Worm (Caenorhabditis elegans) whole organism, L2 larva: Measurements from ENCODE around the gene sipa-1.

Experiments
- C34F6.9 ChIP-seq: fragments of 150-350 bp; optimal IDR thresholded peaks from 2 replicates; lab custom pipeline; 2014; ENCODE audit warnings: missing biosample characterization, missing genetic modification characterization
- F13H6.1 ChIP-seq: sonication (generic microtip); optimal IDR thresholded peaks from 2 replicates; lab custom pipeline; 2016; ENCODE audit warnings: missing genetic modification characterization, missing compliant biosample characterization
- R02D3.7 ChIP-seq: fragments of 150-350 bp; optimal IDR thresholded peaks from 2 replicates; lab custom pipeline; 2014; ENCODE audit warnings: missing biosample characterization, missing genetic modification characterization
- Y55F3AM.14 ChIP-seq: fragments of 200-800 bp; sonication (Bioruptor generic); optimal IDR thresholded peaks from 2 replicates; lab custom pipeline; 2018; ENCODE audit warnings: mild to moderate bottlenecking, missing genetic modification characterization, missing compliant biosample characterization
- ZK546.5 ChIP-seq: sonication (generic microtip); optimal IDR thresholded peaks from 2 replicates; lab custom pipeline; 2017; ENCODE audit warnings: missing biosample characterization, missing genetic modification characterization
- alr-1 ChIP-seq: fragments of 150-350 bp; optimal IDR thresholded peaks from 2 replicates; lab custom pipeline; 2014; ENCODE audit warnings: missing biosample characterization, missing genetic modification characterization
- ama-1 ChIP-seq: fragments of 150-350 bp; optimal IDR thresholded peaks from 2 replicates; lab custom pipeline; 2018; ENCODE audit warnings: inconsistent platforms
- blmp-1 ChIP-seq: sonication (generic microtip); optimal IDR thresholded peaks from 2 replicates; lab custom pipeline; 2017; ENCODE audit warnings: missing genetic modification characterization, mild to moderate bottlenecking, missing compliant biosample characterization, antibody characterized with exemption, moderate library complexity; ENCODE audit not compliant: insufficient read depth
- ceh-16 ChIP-seq: fragments of 150-350 bp; optimal IDR thresholded peaks from 2 replicates; lab custom pipeline; 2014; ENCODE audit warnings: missing biosample characterization, missing genetic modification characterization
- ceh-82 ChIP-seq: fragments of 150-350 bp; optimal IDR thresholded peaks from 2 replicates; lab custom pipeline; 2014; ENCODE audit warnings: missing biosample characterization, missing genetic modification characterization
- crh-2 ChIP-seq: sonication (generic microtip); optimal IDR thresholded peaks from 2 replicates; lab custom pipeline; 2017; ENCODE audit warnings: missing biosample characterization, missing genetic modification characterization
- dmd-4 ChIP-seq: sonication (generic microtip); optimal IDR thresholded peaks from 2 replicates; lab custom pipeline; 2017; ENCODE audit warnings: missing biosample characterization, missing genetic modification characterization
- egl-27 ChIP-seq: sonication (generic microtip); optimal IDR thresholded peaks from 3 replicates; lab custom pipeline; 2017; ENCODE audit warnings: missing biosample characterization, missing genetic modification reagents, missing genetic modification characterization
- elt-1 ChIP-seq: fragments of 150-350 bp; optimal IDR thresholded peaks from 2 replicates; lab custom pipeline; 2014; ENCODE audit warnings: missing biosample characterization, missing genetic modification characterization
- elt-3 ChIP-seq: sonication (generic microtip); optimal IDR thresholded peaks from 2 replicates; lab custom pipeline; 2017; ENCODE audit warnings: missing biosample characterization, missing genetic modification characterization
- fos-1 ChIP-seq: fragments of 150-350 bp; optimal IDR thresholded peaks from 2 replicates; lab custom pipeline; 2014; ENCODE audit warnings: missing biosample characterization, missing genetic modification characterization
- gmeb-1 ChIP-seq: fragments of 150-350 bp; optimal IDR thresholded peaks from 2 replicates; lab custom pipeline; 2014; ENCODE audit warnings: missing biosample characterization, missing genetic modification characterization
- lin-11 ChIP-seq: fragments of 150-350 bp; sonication (generic microtip); optimal IDR thresholded peaks from 2 replicates; lab custom pipeline; 2014; ENCODE audit warnings: missing biosample characterization, missing genetic modification characterization, inconsistent platforms, mixed read lengths
- lin-13 ChIP-seq: fragments of 150-350 bp; optimal IDR thresholded peaks from 2 replicates; lab custom pipeline; 2014; ENCODE audit warnings: missing biosample characterization, missing genetic modification reagents, missing genetic modification characterization
- lin-39 ChIP-seq: fragments of 150-350 bp; optimal IDR thresholded peaks from 2 replicates; lab custom pipeline; 2014; ENCODE audit warnings: missing biosample characterization, missing genetic modification reagents, missing genetic modification characterization
- mbf-1 ChIP-seq: sonication (generic microtip); optimal IDR thresholded peaks from 2 replicates; lab custom pipeline; 2017; ENCODE audit warnings: missing biosample characterization, missing genetic modification characterization
- mdl-1 ChIP-seq, 2 experiments: fragments of 150-350 bp in 1 of 2; sonication (generic microtip) in 1 of 2; optimal IDR thresholded peaks; 2 replicates each; lab custom pipeline; 2017; ENCODE audit warnings: missing biosample characterization in 2 of 2, missing genetic modification characterization in 2 of 2
- nhr-10 ChIP-seq: sonication (generic microtip); optimal IDR thresholded peaks from 2 replicates; lab custom pipeline; 2017; ENCODE audit warnings: missing biosample characterization, missing genetic modification characterization
- nhr-12 ChIP-seq: fragments of 150-350 bp; optimal IDR thresholded peaks from 2 replicates; lab custom pipeline; 2014; ENCODE audit warnings: missing biosample characterization, missing genetic modification characterization
- nhr-129 ChIP-seq: fragments of 150-350 bp; optimal IDR thresholded peaks from 2 replicates; lab custom pipeline; 2014; ENCODE audit warnings: missing biosample characterization, missing genetic modification characterization
- nhr-21 ChIP-seq: fragments of 150-350 bp; optimal IDR thresholded peaks from 2 replicates; lab custom pipeline; 2014; ENCODE audit warnings: missing biosample characterization, missing genetic modification characterization
- nhr-237 ChIP-seq: fragments of 150-350 bp; optimal IDR thresholded peaks from 2 replicates; lab custom pipeline; 2014; ENCODE audit warnings: missing biosample characterization, missing genetic modification characterization
- nhr-25 ChIP-seq: fragments of 150-350 bp; sonication (generic microtip); optimal IDR thresholded peaks from 3 replicates; lab custom pipeline; 2014; ENCODE audit warnings: missing biosample characterization, missing genetic modification characterization
- nhr-6 ChIP-seq: fragments of 150-350 bp; optimal IDR thresholded peaks from 2 replicates; lab custom pipeline; 2014; ENCODE audit warnings: missing biosample characterization, missing genetic modification characterization
- nhr-77 ChIP-seq: fragments of 150-350 bp; optimal IDR thresholded peaks from 2 replicates; lab custom pipeline; 2014; ENCODE audit warnings: missing biosample characterization, missing genetic modification characterization
- sem-4 ChIP-seq: fragments of 150-350 bp; optimal IDR thresholded peaks from 2 replicates; lab custom pipeline; 2014; ENCODE audit warnings: missing biosample characterization, missing genetic modification reagents, missing genetic modification characterization
- skn-1 ChIP-seq: sonication (generic microtip); optimal IDR thresholded peaks from 2 replicates; lab custom pipeline; 2017; ENCODE audit warnings: missing biosample characterization, missing genetic modification characterization
- sma-3 ChIP-seq: sonication (generic microtip); optimal IDR thresholded peaks from 2 replicates; lab custom pipeline; 2016; ENCODE audit warnings: missing genetic modification reagents, missing genetic modification characterization, missing compliant biosample characterization
- sma-9 ChIP-seq, 2 experiments: fragments of 150-350 bp in 1 of 2; sonication (generic microtip) in 1 of 2; optimal IDR thresholded peaks; 2 replicates each; lab custom pipeline; 2014 to 2016; ENCODE audit warnings: missing genetic modification characterization in 2 of 2, mild to moderate bottlenecking in 1 of 2, missing biosample characterization in 1 of 2, missing compliant biosample characterization in 1 of 2, missing genetic modification reagents in 1 of 2, moderate library complexity in 1 of 2
- snpc-4 ChIP-seq: fragments of 150-350 bp; optimal IDR thresholded peaks from 2 replicates; lab custom pipeline; 2014; ENCODE audit warnings: missing biosample characterization, missing genetic modification characterization
- unc-39 ChIP-seq: fragments of 150-350 bp; optimal IDR thresholded peaks from 2 replicates; lab custom pipeline; 2014; ENCODE audit warnings: missing biosample characterization, missing genetic modification characterization
- unc-55 ChIP-seq: fragments of 150-350 bp; sonication (generic microtip); optimal IDR thresholded peaks from 3 replicates; lab custom pipeline; 2014; ENCODE audit warnings: missing biosample characterization, missing genetic modification reagents, missing genetic modification characterization
- unc-62 ChIP-seq: fragments of 150-350 bp; optimal IDR thresholded peaks from 2 replicates; lab custom pipeline; 2014; ENCODE audit warnings: missing biosample characterization, missing genetic modification reagents, missing genetic modification characterization
- zag-1 ChIP-seq: fragments of 150-350 bp; optimal IDR thresholded peaks from 2 replicates; lab custom pipeline; 2014; ENCODE audit warnings: missing biosample characterization, missing genetic modification characterization
- ztf-1 ChIP-seq: fragments of 200-800 bp; sonication (Bioruptor generic); conservative IDR thresholded peaks from 2 replicates; pipeline ENCODE4 v1.3.6; 2022; ENCODE audit warnings: missing genetic modification characterization, missing compliant biosample characterization
- ztf-11 ChIP-seq: sonication (generic microtip); optimal IDR thresholded peaks from 2 replicates; lab custom pipeline; 2017; ENCODE audit warnings: missing biosample characterization, missing genetic modification characterization
- ztf-4 ChIP-seq: fragments of 150-350 bp; optimal IDR thresholded peaks from 2 replicates; lab custom pipeline; 2014; ENCODE audit warnings: missing biosample characterization, missing genetic modification characterization

sipa-1 gene

DNA sequence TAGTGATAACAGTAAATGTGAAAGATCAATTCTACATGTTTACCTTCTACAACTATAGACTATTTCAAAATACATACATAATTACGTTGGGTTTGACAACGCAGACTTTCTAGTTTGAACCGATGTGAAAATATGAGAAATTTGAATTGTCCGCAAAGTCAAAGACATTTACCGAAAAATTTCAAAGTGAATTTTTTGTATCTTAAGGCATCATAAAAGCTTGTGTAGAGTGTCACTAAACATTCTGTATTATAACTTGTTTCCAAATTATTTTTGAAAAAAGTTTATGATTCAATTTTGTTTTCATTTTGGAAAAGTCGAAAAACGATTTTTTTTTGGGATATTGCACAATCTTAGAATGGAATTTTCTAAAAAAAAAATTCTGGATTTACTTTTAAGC, 1.5 kb downstream of the sipa-1 start:
- no peak for TF ChIP-seq nhr-10
- no peak for TF ChIP-seq elt-3 (tag; lab: Kevin White, UChicago)
- TF ChIP-seq lin-39 (tag; lab: Kevin White, UChicago), result no peak
- TF ChIP-seq mbf-1 (tag; lab: Kevin White, UChicago), result no peak
- no peak for TF ChIP-seq lin-11 (tag; lab: Kevin White, UChicago)
- TF ChIP-seq blmp-1 (tag; lab: Kevin White, UChicago), result no peak
- no peak for TF ChIP-seq unc-62 (GFP tag; lab: Kevin White, UChicago)
- no peak for TF ChIP-seq nhr-25 (tag; lab: Kevin White, UChicago)
- no peak for TF ChIP-seq ztf-11 (tag; lab: Kevin White, UChicago)
- no peak for TF ChIP-seq ama-1 (lab: Kevin White, UChicago)
- no peak for TF ChIP-seq snpc-4 (tag; lab: Kevin White, UChicago)
- TF ChIP-seq ceh-16 (tag; lab: Kevin White, UChicago), result no peak
- TF ChIP-seq nhr-77 (tag; lab: Kevin White, UChicago), result no peak
- no peak for TF ChIP-seq nhr-21 (tag; lab: Kevin White, UChicago)
- no peak for TF ChIP-seq nhr-6 (tag; lab: Kevin White, UChicago)
- no peak for TF ChIP-seq alr-1 (tag; lab: Kevin White, UChicago)
- no peak for TF ChIP-seq skn-1 (tag; lab: Kevin White, UChicago)
- no peak for TF ChIP-seq nhr-129 (tag; lab: Kevin White, UChicago)
- no peak for TF ChIP-seq egl-27 (tag; lab: Kevin White, UChicago)
- TF ChIP-seq R02D3.7 (tag; lab: Kevin White, UChicago), result no peak

DNA sequence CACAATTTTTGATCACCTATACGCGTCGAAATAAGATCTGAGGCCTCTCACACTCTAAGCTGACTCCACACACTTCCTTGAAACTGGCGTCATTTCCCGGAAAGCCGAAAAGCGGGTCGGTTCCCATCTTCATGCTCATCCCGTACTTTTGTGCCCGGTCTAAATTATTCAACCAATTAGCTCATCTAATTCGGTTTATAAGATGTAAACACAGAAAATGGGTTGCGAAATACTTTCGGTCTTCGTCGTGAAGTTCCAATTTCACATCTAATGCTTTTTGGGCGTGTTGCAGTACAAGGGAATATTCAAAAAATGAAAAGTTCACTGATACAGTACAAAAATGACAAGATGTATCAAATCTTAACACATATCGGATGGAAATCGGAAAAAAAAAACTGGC, 6.0 kb downstream of the sipa-1 start:
- no peak for TF ChIP-seq nhr-237 (tag; lab: Kevin White, UChicago)
- TF ChIP-seq sem-4, result no peak
- TF ChIP-seq sma-3 (GFP tag; lab: Kevin White, UChicago), result no peak
- no peak for TF ChIP-seq Y55F3AM.14 (GFP tag; lab: Kevin White, UChicago)
- no peak for TF ChIP-seq nhr-77 (tag; lab: Kevin White, UChicago)
- no peak for TF ChIP-seq R02D3.7 (tag; lab: Kevin White, UChicago)
- TF ChIP-seq blmp-1 (tag; lab: Kevin White, UChicago), result no peak
- no peak for TF ChIP-seq unc-62 (GFP tag; lab: Kevin White, UChicago)
- TF ChIP-seq nhr-10, result no peak
- no peak for TF ChIP-seq lin-11 (tag; lab: Kevin White, UChicago)
- no peak for TF ChIP-seq egl-27 (tag; lab: Kevin White, UChicago)
- no peak for TF ChIP-seq F13H6.1 (tag; lab: Kevin White, UChicago)
- no peak for TF ChIP-seq nhr-21 (tag; lab: Kevin White, UChicago)
- no peak for TF ChIP-seq ZK546.5 (tag; lab: Kevin White, UChicago)
- no peak for TF ChIP-seq fos-1 (tag; lab: Kevin White, UChicago)
- no peak for TF ChIP-seq gmeb-1 (tag; lab: Kevin White, UChicago)
- TF ChIP-seq lin-39 (tag; lab: Kevin White, UChicago), result no peak
- no peak for TF ChIP-seq nhr-25 (tag; lab: Kevin White, UChicago)
- TF ChIP-seq ceh-82 (tag; lab: Kevin White, UChicago), result no peak

DNA sequence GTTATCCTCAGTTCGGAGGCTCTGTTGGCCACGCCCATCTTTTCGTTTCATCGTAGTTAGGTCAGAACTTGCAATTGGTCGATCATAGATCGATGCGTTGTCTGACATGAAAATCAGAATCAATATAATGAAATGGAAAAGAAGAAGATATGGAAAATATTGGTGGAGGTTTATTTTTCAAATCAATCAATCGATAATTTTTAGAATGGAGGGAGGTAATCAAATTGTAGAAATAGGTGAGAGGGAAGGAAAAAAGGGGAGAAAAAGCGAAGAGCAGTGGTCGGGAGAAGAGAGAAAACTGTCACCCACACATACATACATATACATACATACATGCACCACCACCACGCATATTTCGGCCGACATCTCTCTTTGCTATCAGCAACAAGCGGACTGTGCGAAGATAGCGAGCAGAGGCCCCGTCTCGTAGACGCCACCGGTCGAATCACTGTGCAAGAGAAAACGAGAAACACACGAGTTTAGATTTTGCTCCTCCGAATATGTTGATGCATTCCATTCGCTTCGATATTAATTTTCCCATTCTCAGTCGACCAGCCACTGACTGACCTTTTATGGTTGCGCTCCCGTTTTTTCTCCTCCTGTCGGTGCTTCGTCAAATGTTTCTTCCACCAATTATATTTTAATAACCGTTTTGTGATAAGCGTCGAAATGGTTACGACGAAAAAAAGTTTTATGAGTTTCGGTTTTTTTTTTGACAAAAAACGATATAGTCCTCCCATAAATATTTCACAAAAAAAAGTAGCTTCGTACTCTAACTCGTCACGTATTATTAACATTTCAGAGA, 7.7 kb downstream of the sipa-1 start, which contains the start of gene F35B12.10:
Gene F35B12.10, minus strand, starts transcription at position 51 of the 805 bp plus-strand sequence.
- TF ChIP-seq C34F6.9 (tag; lab: Kevin White, UChicago) (no peak), ztf-4 (tag; lab: Kevin White, UChicago) (no peak), dmd-4 (no peak), unc-62 (GFP tag; lab: Kevin White, UChicago) (no peak), sma-9 (GFP tag; optimal IDR thresholded peaks at IDR 0.05; lab: Kevin White, UChicago) (peak; percentile 58), sma-9 (tag; optimal IDR thresholded peaks at IDR 0.05; lab: Kevin White, UChicago) (no peak), crh-2 (tag; lab: Kevin White, UChicago) (peak; percentile 28), snpc-4 (tag; lab: Kevin White, UChicago) (no peak), lin-11 (tag; lab: Kevin White, UChicago) (no peak), egl-27 (tag; lab: Kevin White, UChicago) (no peak), elt-3 (tag; lab: Kevin White, UChicago) (no peak), lin-13 (GFP tag; lab: Kevin White, UChicago) (no peak), ama-1 (lab: Kevin White, UChicago) (no peak), ceh-16 (tag; lab: Kevin White, UChicago) (no peak), nhr-12 (tag; lab: Kevin White, UChicago) (no peak), elt-1 (no peak), sma-3 (GFP tag; lab: Kevin White, UChicago) (peak; percentile 49), blmp-1 (tag; lab: Kevin White, UChicago) (no peak), mbf-1 (tag; lab: Kevin White, UChicago) (no peak), Y55F3AM.14 (GFP tag; lab: Kevin White, UChicago) (no peak), R02D3.7 (tag; lab: Kevin White, UChicago) (no peak), nhr-129 (tag; lab: Kevin White, UChicago) (no peak), nhr-21 (tag; lab: Kevin White, UChicago) (no peak), nhr-10 (no peak), unc-39 (tag; lab: Kevin White, UChicago) (no peak), ztf-1 (GFP tag; lab: Robert Waterston, UW) (no peak), lin-39 (tag; lab: Kevin White, UChicago) (no peak), unc-55 (GFP tag; lab: Kevin White, UChicago) (no peak), fos-1 (tag; lab: Kevin White, UChicago) (peak; percentile 55), gmeb-1 (tag; lab: Kevin White, UChicago) (peak; percentile 26), ceh-82 (tag; lab: Kevin White, UChicago) (no peak), mdl-1 (tag; optimal IDR thresholded peaks at IDR 0.05; lab: Kevin White, UChicago) (no peak), ztf-11 (tag; lab: Kevin White, UChicago) (no peak), zag-1 (tag; lab: Kevin White, UChicago) (no peak), alr-1 (tag; lab: Kevin White, UChicago) (no peak), nhr-237 (tag; lab: Kevin White, UChicago) (no peak)
